Fruit fly (Drosophila melanogaster) whole organism, embryonic: Measurements from ENCODE around the gene CG17329.

ENCODE experiments used
- BtbVII ChIP-seq: fragments of 200-800 bp; sonication (Bioruptor generic); optimal IDR thresholded peaks from 3 replicates; lab custom pipeline; 2017; ENCODE audit warnings: missing biosample characterization, mild to moderate bottlenecking, missing genetic modification characterization
- Bteb2 ChIP-seq: fragments of 200-800 bp; sonication (Bioruptor generic); optimal IDR thresholded peaks from 2 replicates; lab custom pipeline; 2016; ENCODE audit warnings: missing biosample characterization, missing genetic modification characterization
- CG12219 ChIP-seq: fragments of 200-800 bp; sonication (Bioruptor generic); optimal IDR thresholded peaks from 3 replicates; lab custom pipeline; 2018; ENCODE audit warnings: missing biosample characterization, mild to moderate bottlenecking, missing genetic modification characterization
- CG12391 ChIP-seq: fragments of 200-800 bp; sonication (Bioruptor generic); optimal IDR thresholded peaks from 3 replicates; lab custom pipeline; 2018; ENCODE audit warnings: missing biosample characterization, mild to moderate bottlenecking, missing genetic modification characterization, moderate library complexity
- CG12942 ChIP-seq: fragments of 200-800 bp; sonication (Bioruptor generic); optimal IDR thresholded peaks from 3 replicates; lab custom pipeline; 2016; ENCODE audit warnings: missing biosample characterization, missing genetic modification characterization
- CG15479 ChIP-seq: fragments of 200-800 bp; sonication (Bioruptor generic); optimal IDR thresholded peaks from 3 replicates; lab custom pipeline; 2019; ENCODE audit warnings: missing biosample characterization, mild to moderate bottlenecking, missing genetic modification characterization, moderate library complexity
- CG17385 ChIP-seq: fragments of 200-800 bp; sonication (Bioruptor generic); optimal IDR thresholded peaks from 3 replicates; lab custom pipeline; 2018; ENCODE audit warnings: missing biosample characterization, mild to moderate bottlenecking, missing genetic modification characterization
- CG17612 ChIP-seq: fragments of 200-800 bp; sonication (Bioruptor generic); IDR thresholded peaks from 2 replicates; pipeline ENCODE4 v1.3.6; 2022; ENCODE audit warnings: missing biosample characterization, missing genetic modification characterization
- CG17912 ChIP-seq: fragments of 200-800 bp; sonication (Bioruptor generic); optimal IDR thresholded peaks from 2 replicates; lab custom pipeline; 2018; ENCODE audit warnings: missing biosample characterization, mild to moderate bottlenecking, missing genetic modification characterization
- CG2116 ChIP-seq: fragments of 200-800 bp; sonication (Bioruptor generic); optimal IDR thresholded peaks from 3 replicates; lab custom pipeline; 2018; ENCODE audit warnings: missing biosample characterization, mild to moderate bottlenecking, missing genetic modification characterization
- CG2199 ChIP-seq: fragments of 200-800 bp; sonication (Bioruptor generic); IDR thresholded peaks from 3 replicates; pipeline ENCODE4 v1.3.6; 2022; ENCODE audit warnings: missing biosample characterization, missing genetic modification characterization
- CG31365 ChIP-seq: fragments of 200-800 bp; sonication (Bioruptor generic); optimal IDR thresholded peaks from 2 replicates; lab custom pipeline; 2018; ENCODE audit warnings: missing biosample characterization, mild to moderate bottlenecking, missing genetic modification characterization
- CG31441 ChIP-seq: fragments of 200-800 bp; sonication (Bioruptor generic); IDR thresholded peaks from 2 replicates; pipeline ENCODE4 v1.3.6; 2022; ENCODE audit warnings: missing biosample characterization, missing genetic modification characterization
- CG3163 ChIP-seq: fragments of 200-800 bp; sonication (Bioruptor generic); optimal IDR thresholded peaks from 3 replicates; lab custom pipeline; 2016; ENCODE audit warnings: missing biosample characterization, missing genetic modification characterization
- CG33557 ChIP-seq: fragments of 200-800 bp; sonication (Bioruptor generic); optimal IDR thresholded peaks from 2 replicates; lab custom pipeline; 2019; ENCODE audit warnings: missing biosample characterization, mild to moderate bottlenecking, missing genetic modification characterization, moderate library complexity
- CG3726 ChIP-seq: fragments of 200-800 bp; sonication (Bioruptor generic); IDR thresholded peaks from 3 replicates; pipeline ENCODE4, ENCODE4 v1.3.6; 2022; ENCODE audit warnings: missing biosample characterization, missing genetic modification characterization
- CG3838 ChIP-seq: fragments of 200-800 bp; sonication (Bioruptor generic); optimal IDR thresholded peaks from 3 replicates; lab custom pipeline; 2016; ENCODE audit warnings: missing biosample characterization, missing genetic modification characterization
- CG8290 ChIP-seq, 3 experiments: fragments of 200-800 bp; sonication (Bioruptor generic); optimal IDR thresholded peaks; 2 replicates each; lab custom pipeline; 2016 to 2019; ENCODE audit warnings: missing biosample characterization in 3 of 3, missing genetic modification characterization in 3 of 3, mild to moderate bottlenecking in 2 of 3, moderate library complexity in 1 of 3
- CG9817 ChIP-seq: fragments of 200-800 bp; sonication (Bioruptor generic); optimal IDR thresholded peaks from 2 replicates; lab custom pipeline; 2018; ENCODE audit warnings: missing biosample characterization, mild to moderate bottlenecking, missing genetic modification characterization, moderate library complexity
- D19A ChIP-seq: fragments of 200-800 bp; optimal IDR thresholded peaks from 3 replicates; lab custom pipeline; 2019; ENCODE audit warnings: missing biosample characterization, mild to moderate bottlenecking, missing genetic modification characterization, moderate library complexity
- Dek ChIP-seq: fragments of 200-800 bp; sonication (Bioruptor generic); optimal IDR thresholded peaks from 3 replicates; lab custom pipeline; 2019; ENCODE audit warnings: missing biosample characterization, mild to moderate bottlenecking, missing genetic modification characterization, moderate library complexity
- Dref ChIP-seq: fragments of 200-800 bp; sonication (Bioruptor generic); IDR thresholded peaks from 2 replicates; pipeline ENCODE4 v1.3.6; 2022; ENCODE audit warnings: missing biosample characterization, missing genetic modification characterization
- HLH4C ChIP-seq: fragments of 200-800 bp; sonication (Bioruptor generic); IDR thresholded peaks from 3 replicates; pipeline ENCODE4 v1.3.6; 2022; ENCODE audit warnings: missing biosample characterization, missing genetic modification characterization; ENCODE audit not compliant: partially characterized antibody
- HLHmδ ChIP-seq: fragments of 200-800 bp; sonication (Bioruptor generic); optimal IDR thresholded peaks from 2 replicates; lab custom pipeline; 2018; ENCODE audit warnings: missing biosample characterization, mild to moderate bottlenecking, missing genetic modification characterization, moderate library complexity
- HmgZ ChIP-seq: fragments of 200-800 bp; sonication (Bioruptor generic); optimal IDR thresholded peaks from 2 replicates; lab custom pipeline; 2018; ENCODE audit warnings: missing biosample characterization, mild to moderate bottlenecking, missing genetic modification characterization
- Hmx ChIP-seq: fragments of 200-800 bp; sonication (Bioruptor generic); optimal IDR thresholded peaks from 2 replicates; lab custom pipeline; 2016; ENCODE audit warnings: missing biosample characterization, missing genetic modification characterization
- Lpt ChIP-seq: fragments of >200 bp; optimal IDR thresholded peaks from 2 replicates; lab custom pipeline; 2018; ENCODE audit warnings: missing biosample characterization, missing genetic modification characterization
- Stat92E ChIP-seq, 3 experiments: fragments of >200 bp in 2 of 3; fragments of 200-800 bp in 1 of 3; sonication (Bioruptor generic) in 1 of 3; optimal IDR thresholded peaks; 2 replicates each; lab custom pipeline; 2017 to 2019; ENCODE audit warnings: missing biosample characterization in 3 of 3, missing genetic modification characterization in 3 of 3, mild to moderate bottlenecking in 1 of 3, moderate library complexity in 1 of 3
- Xbp1 ChIP-seq: fragments of 200-800 bp; sonication (Bioruptor generic); optimal IDR thresholded peaks from 3 replicates; lab custom pipeline; 2016; ENCODE audit warnings: missing biosample characterization, mild to moderate bottlenecking, missing genetic modification characterization
- al ChIP-seq: fragments of 200-800 bp; sonication (Bioruptor generic); IDR thresholded peaks from 2 replicates; pipeline ENCODE4 v1.3.6; 2022; ENCODE audit warnings: missing biosample characterization, missing genetic modification characterization
- ash1 ChIP-seq: fragments of 200-800 bp; sonication (Bioruptor generic); optimal IDR thresholded peaks from 2 replicates; lab custom pipeline; 2018; ENCODE audit warnings: missing biosample characterization, mild to moderate bottlenecking, missing genetic modification characterization
- crp ChIP-seq, 2 experiments: fragments of 200-800 bp; sonication (Bioruptor generic); optimal IDR thresholded peaks; 2 replicates in 1 of 2; 3 replicates in 1 of 2; lab custom pipeline; 2017; ENCODE audit warnings: missing biosample characterization in 2 of 2, missing genetic modification characterization in 2 of 2, mild to moderate bottlenecking in 1 of 2, moderate library complexity in 1 of 2
- en ChIP-seq: fragments of 200-800 bp; sonication (Bioruptor generic); optimal IDR thresholded peaks from 2 replicates; lab custom pipeline; 2016; ENCODE audit warnings: missing biosample characterization, missing genetic modification characterization
- eve ChIP-seq, 2 experiments: fragments of >200 bp; optimal IDR thresholded peaks; 2 replicates each; lab custom pipeline; 2017; ENCODE audit warnings: missing biosample characterization in 2 of 2, missing genetic modification characterization in 2 of 2
- fd102C ChIP-seq: fragments of 200-800 bp; sonication (Bioruptor generic); optimal IDR thresholded peaks from 2 replicates; lab custom pipeline; 2018; ENCODE audit warnings: missing biosample characterization, mild to moderate bottlenecking, missing genetic modification characterization, moderate library complexity
- fru ChIP-seq: fragments of >200 bp; optimal IDR thresholded peaks from 2 replicates; lab custom pipeline; 2017
- ind ChIP-seq: fragments of 200-800 bp; sonication (Bioruptor generic); optimal IDR thresholded peaks from 3 replicates; lab custom pipeline; 2016; ENCODE audit warnings: missing biosample characterization, missing genetic modification characterization
- kni ChIP-seq: fragments of 200-800 bp; sonication (Bioruptor generic); optimal IDR thresholded peaks from 3 replicates; lab custom pipeline; 2017; ENCODE audit warnings: mild to moderate bottlenecking, missing biosample characterization, missing genetic modification reagents, missing genetic modification characterization
- lbe ChIP-seq: fragments of 200-800 bp; sonication (Bioruptor generic); optimal IDR thresholded peaks from 2 replicates; lab custom pipeline; 2016; ENCODE audit warnings: missing biosample characterization, mild to moderate bottlenecking, missing genetic modification characterization
- luna ChIP-seq: fragments of 200-800 bp; sonication (Bioruptor generic); optimal IDR thresholded peaks from 2 replicates; lab custom pipeline; 2016; ENCODE audit warnings: missing biosample characterization, missing genetic modification characterization
- pnt ChIP-seq: fragments of 200-800 bp; sonication (Bioruptor generic); optimal IDR thresholded peaks from 3 replicates; lab custom pipeline; 2016; ENCODE audit warnings: missing biosample characterization, missing genetic modification characterization
- pros ChIP-seq: fragments of 200-800 bp; sonication (Bioruptor generic); optimal IDR thresholded peaks from 3 replicates; lab custom pipeline; 2019; ENCODE audit warnings: missing biosample characterization, mild to moderate bottlenecking, missing genetic modification characterization, moderate library complexity
- row ChIP-seq: fragments of 200-800 bp; sonication (Bioruptor generic); IDR thresholded peaks from 3 replicates; pipeline ENCODE4 v1.3.6; 2022; ENCODE audit warnings: missing biosample characterization, missing genetic modification characterization
- sens-2 ChIP-seq: fragments of 200-800 bp; sonication (Bioruptor generic); IDR thresholded peaks from 2 replicates; pipeline ENCODE4 v1.3.6; 2022; ENCODE audit warnings: missing biosample characterization, missing genetic modification characterization
- sisA ChIP-seq: fragments of 200-800 bp; sonication (Bioruptor generic); IDR thresholded peaks from 2 replicates; pipeline ENCODE4 v1.3.6; 2022; ENCODE audit warnings: missing biosample characterization, missing genetic modification characterization
- so ChIP-seq: fragments of 200-800 bp; sonication (Bioruptor generic); IDR thresholded peaks from 3 replicates; pipeline ENCODE4 v1.3.6; 2022; ENCODE audit warnings: missing biosample characterization, missing genetic modification characterization
- sug ChIP-seq: fragments of 200-800 bp; optimal IDR thresholded peaks from 2 replicates; lab custom pipeline; 2019; ENCODE audit warnings: missing biosample characterization, mild to moderate bottlenecking, missing genetic modification characterization, moderate library complexity
- tna ChIP-seq: fragments of 200-800 bp; sonication (Bioruptor generic); IDR thresholded peaks from 2 replicates; pipeline ENCODE4 v1.3.6; 2022; ENCODE audit warnings: missing biosample characterization, missing genetic modification characterization; ENCODE audit not compliant: partially characterized antibody
- unpg ChIP-seq: fragments of 200-800 bp; sonication (Bioruptor generic); optimal IDR thresholded peaks from 3 replicates; lab custom pipeline; 2018; ENCODE audit warnings: missing biosample characterization, mild to moderate bottlenecking, missing genetic modification characterization, moderate library complexity
- usp ChIP-seq: fragments of >200 bp; optimal IDR thresholded peaks from 2 replicates; lab custom pipeline; 2017; ENCODE audit warnings: missing biosample characterization, missing genetic modification characterization
- wek ChIP-seq: fragments of 200-800 bp; sonication (Bioruptor generic); optimal IDR thresholded peaks from 3 replicates; lab custom pipeline; 2018; ENCODE audit warnings: missing biosample characterization, mild to moderate bottlenecking, missing genetic modification characterization, moderate library complexity

Gene CG17329

DNA sequence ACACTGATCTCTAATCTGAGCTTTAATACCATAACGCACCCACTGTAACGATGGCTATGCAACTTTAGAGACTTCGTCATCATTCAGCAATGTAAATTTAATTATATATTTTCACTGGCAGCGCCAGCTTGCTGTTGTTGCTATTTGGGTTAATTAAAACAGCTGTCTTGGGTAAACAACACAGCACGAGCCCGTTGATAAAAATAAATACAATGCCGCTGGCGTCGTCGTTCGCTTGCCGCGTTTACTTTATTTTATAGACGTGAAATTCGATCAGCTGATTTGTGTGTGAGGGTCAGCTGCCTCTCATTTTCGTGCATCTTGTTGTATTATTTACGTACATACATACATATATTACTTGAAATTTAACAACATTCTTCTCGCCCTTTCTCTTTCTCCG, 18.4 kb upstream of the CG17329 start (continued):
- peak; percentile 32 for TF ChIP-seq CG33557 (GFP tag; lab: Kevin White, UChicago)
- peak; percentile 80 for TF ChIP-seq lbe (GFP tag; lab: Kevin White, UChicago)
- no peak for TF ChIP-seq CG31441
- TF ChIP-seq eve (GFP tag; optimal IDR thresholded peaks at IDR 0.05; lab: Kevin White, UChicago) = no peak
- TF ChIP-seq CG15479 = no peak
- TF ChIP-seq Dref = no peak
- peak; percentile 46 for TF ChIP-seq BtbVII
- no peak for TF ChIP-seq HLH4C (GFP tag; lab: Robert Waterston, UW)
- peak; percentile 54; the same call in 2 of the 3 replicates for TF ChIP-seq so (GFP tag; lab: Robert Waterston, UW)
- TF ChIP-seq CG12942 = no peak
- TF ChIP-seq kni (GFP tag; lab: Kevin White, UChicago) = peak; percentile 79
- peak; percentile 30 for TF ChIP-seq CG31365
- TF ChIP-seq usp = no peak
- no peak for TF ChIP-seq pros (GFP tag; lab: Kevin White, UChicago)
- no peak for TF ChIP-seq Lpt (GFP tag; lab: Kevin White, UChicago)
- no peak for TF ChIP-seq CG2116
- TF ChIP-seq CG9817 (tag; lab: Kevin White, UChicago) = no peak
- TF ChIP-seq CG8290 (GFP tag; optimal IDR thresholded peaks at IDR 0.05; lab: Kevin White, UChicago) = no peak
- TF ChIP-seq CG8290 (tag; optimal IDR thresholded peaks at IDR 0.05; lab: Kevin White, UChicago) = peak in 1 of 2 experiments; percentile 49
- TF ChIP-seq D19A = peak; percentile 1
- no peak for TF ChIP-seq sisA
- TF ChIP-seq Bteb2 (GFP tag; lab: Kevin White, UChicago) = no peak
- TF ChIP-seq CG12219 (GFP tag; lab: Kevin White, UChicago) = no peak
- TF ChIP-seq crp (GFP tag; optimal IDR thresholded peaks at IDR 0.05; lab: Kevin White, UChicago) = peak in 1 of 2 experiments; percentile 78
- TF ChIP-seq luna (GFP tag; lab: Kevin White, UChicago) = no peak
- peak; percentile 15 for TF ChIP-seq HLHmδ (GFP tag; lab: Kevin White, UChicago)
- TF ChIP-seq Dek (tag; lab: Kevin White, UChicago) = no peak
- TF ChIP-seq CG17612 (GFP tag; lab: Robert Waterston, UW) = no peak
- no peak for TF ChIP-seq sens-2 (GFP tag; lab: Robert Waterston, UW)
- no peak for TF ChIP-seq pnt
- TF ChIP-seq tna = no peak
- TF ChIP-seq unpg (GFP tag; lab: Kevin White, UChicago) = peak; percentile 16
- no peak for TF ChIP-seq Stat92E (GFP tag; optimal IDR thresholded peaks at IDR 0.05; lab: Kevin White, UChicago)
- no peak for TF ChIP-seq fru
- peak; percentile 54 for TF ChIP-seq wek (GFP tag; lab: Kevin White, UChicago)
- TF ChIP-seq row (GFP tag; lab: Robert Waterston, UW) = no peak
- TF ChIP-seq CG3163 (GFP tag; lab: Kevin White, UChicago) = no peak
- TF ChIP-seq CG17912 = peak; percentile 48
- TF ChIP-seq Hmx (GFP tag; lab: Kevin White, UChicago) = no peak
- TF ChIP-seq en (GFP tag; lab: Kevin White, UChicago) = no peak
- no peak for TF ChIP-seq CG3726 (GFP tag; lab: Robert Waterston, UW)
- no peak for TF ChIP-seq CG3838 (GFP tag; lab: Kevin White, UChicago)
- peak; percentile 17 for TF ChIP-seq CG17385 (GFP tag; lab: Kevin White, UChicago)
- no peak for TF ChIP-seq al (GFP tag; lab: Robert Waterston, UW)
- TF ChIP-seq Xbp1 (GFP tag; lab: Kevin White, UChicago) = no peak
- TF ChIP-seq ind (GFP tag; lab: Kevin White, UChicago) = no peak
- TF ChIP-seq sug (tag; lab: Kevin White, UChicago) = peak; percentile 30
- no peak for TF ChIP-seq CG2199 (GFP tag; lab: Robert Waterston, UW)
- TF ChIP-seq HmgZ = peak; percentile 16
- no peak for TF ChIP-seq fd102C (GFP tag; lab: Kevin White, UChicago)
- TF ChIP-seq CG12391 (tag; lab: Kevin White, UChicago) = no peak
- peak; percentile 48 for TF ChIP-seq ash1
